Fruit fly (Drosophila melanogaster): ENCODE results near the gene CG2747.
A peak's percentile ranks its signal among the peaks of the same experiment; 100 is the strongest.

- TF ChIP-seq sv (GFP tag; optimal IDR thresholded peaks at IDR 0.05) (no peak), pan (optimal IDR thresholded peaks at IDR 0.05) (no peak), psq (GFP tag; optimal IDR thresholded peaks at IDR 0.05) (no peak), woc (GFP tag; optimal IDR thresholded peaks at IDR 0.05) (no peak), Dfd (GFP tag; optimal IDR thresholded peaks at IDR 0.05) (no peak), Jra (GFP tag; optimal IDR thresholded peaks at IDR 0.05) (peak; percentile 3), GATAd (GFP tag; optimal IDR thresholded peaks at IDR 0.05) (no peak), Hr83 (GFP tag; optimal IDR thresholded peaks at IDR 0.05; ENCODE audit: poor library complexity, severe bottlenecking) (no peak), Abd-B (GFP tag; optimal IDR thresholded peaks at IDR 0.05) (no peak), dmrt93B (GFP tag; optimal IDR thresholded peaks at IDR 0.05) (no peak), Hr78 (GFP tag; optimal IDR thresholded peaks at IDR 0.05) (no peak), Dif (GFP tag; optimal IDR thresholded peaks at IDR 0.05; ENCODE audit: partially characterized antibody) (no peak), brk (GFP tag; optimal IDR thresholded peaks at IDR 0.05) (peak; percentile 26), br (GFP tag; optimal IDR thresholded peaks at IDR 0.05) (no peak)
Measured at dm6 chr3R:8030151-8030899, at the start of gene CG2747, which contains the start of gene CG10903.
